Worm (Caenorhabditis elegans): ENCODE data around the gene C46A5.1.

- TF ChIP-seq madf-10 (tag; optimal IDR thresholded peaks at IDR 0.05) = no peak
- no peak for TF ChIP-seq him-1 (tag; optimal IDR thresholded peaks at IDR 0.05)
- no peak for TF ChIP-seq sptf-2 (GFP tag; optimal IDR thresholded peaks at IDR 0.05)
- no peak for TF ChIP-seq cebp-2 (GFP tag; IDR thresholded peaks at IDR 0.05)
- no peak for TF ChIP-seq rec-8 (tag; optimal IDR thresholded peaks at IDR 0.05)
- no peak for TF ChIP-seq F49E8.2 (tag; optimal IDR thresholded peaks at IDR 0.05; ENCODE audit: insufficient read depth)
- no peak for TF ChIP-seq mel-28 (tag; optimal IDR thresholded peaks at IDR 0.05; ENCODE audit: borderline replicate concordance)
- TF ChIP-seq hmg-1.2 (GFP tag; IDR thresholded peaks at IDR 0.05) = no peak
- no peak for TF ChIP-seq ztf-26 (tag; optimal IDR thresholded peaks at IDR 0.05)
- TF ChIP-seq lsy-27 (tag; optimal IDR thresholded peaks at IDR 0.05; ENCODE audit: borderline replicate concordance, insufficient read depth) = no peak
- TF ChIP-seq rpc-1 (optimal IDR thresholded peaks at IDR 0.05) = no peak
- no peak for TF ChIP-seq rpc-1 (tag; optimal IDR thresholded peaks at IDR 0.05)
- no peak for TF ChIP-seq dpff-1 (tag; optimal IDR thresholded peaks at IDR 0.05)
- no peak for TF ChIP-seq akir-1 (GFP tag; optimal IDR thresholded peaks at IDR 0.05)
These were observed 18.6 kb downstream of the C46A5.1 start, which contains the start of gene sec-10 for ce11 chrIV:7782292-7782691.

Measured in whole organism, young adult.